Fruit fly (Drosophila melanogaster) whole organism, embryonic: ENCODE data around the gene RpS28b.

ENCODE experiments used
- Bteb2 ChIP-seq: fragments of 200-800 bp; sonication (Bioruptor generic); optimal IDR thresholded peaks from 2 replicates; lab custom pipeline; 2016; ENCODE audit warnings: missing biosample characterization, missing genetic modification characterization
- CG14710 ChIP-seq: fragments of 200-800 bp; sonication (Bioruptor generic); optimal IDR thresholded peaks from 3 replicates; lab custom pipeline; 2019; ENCODE audit warnings: missing biosample characterization, mild to moderate bottlenecking, missing genetic modification characterization, moderate library complexity
- CG3726 ChIP-seq: fragments of 200-800 bp; sonication (Bioruptor generic); IDR thresholded peaks from 3 replicates; pipeline ENCODE4, ENCODE4 v1.3.6; 2022; ENCODE audit warnings: missing biosample characterization, missing genetic modification characterization
- MBD-R2 ChIP-seq: fragments of 200-800 bp; sonication (Bioruptor generic); IDR thresholded peaks from 2 replicates; pipeline ENCODE4 v1.3.6; 2022; ENCODE audit warnings: missing biosample characterization, missing genetic modification characterization
- dmrt11E ChIP-seq: fragments of 200-800 bp; sonication (Bioruptor generic); optimal IDR thresholded peaks from 3 replicates; lab custom pipeline; 2018; ENCODE audit warnings: missing biosample characterization, mild to moderate bottlenecking, missing genetic modification characterization, moderate library complexity
- lola ChIP-seq, 3 experiments: fragments of >200 bp in 2 of 3; fragments of 200-800 bp in 1 of 3; sonication (Bioruptor generic) in 1 of 3; optimal IDR thresholded peaks; 2 replicates each; lab custom pipeline; 2017 to 2019; ENCODE audit warnings: missing biosample characterization in 3 of 3, missing genetic modification characterization in 3 of 3, mild to moderate bottlenecking in 1 of 3, moderate library complexity in 1 of 3
- tx ChIP-seq: fragments of 200-800 bp; sonication (Bioruptor generic); optimal IDR thresholded peaks from 2 replicates; lab custom pipeline; 2016; ENCODE audit warnings: missing biosample characterization, missing genetic modification characterization

dm6 chrX:9579918-9580521, 25.6 kb downstream of the RpS28b start, which contains the start of gene LPCAT:
- peak in 2 of 3 experiments; percentile 27 to 36 for TF ChIP-seq lola (GFP tag; optimal IDR thresholded peaks at IDR 0.05; lab: Kevin White, UChicago)
- peak; percentile 59 for TF ChIP-seq tx
- TF ChIP-seq CG3726 (GFP tag; lab: Robert Waterston, UW), result peak; percentile 82; the same call in 2 of the 3 replicates
- TF ChIP-seq MBD-R2 (GFP tag; lab: Robert Waterston, UW), result peak; percentile 59
- peak; percentile 85 for TF ChIP-seq CG14710
- TF ChIP-seq dmrt11E (tag; lab: Kevin White, UChicago), result peak; percentile 44
- TF ChIP-seq Bteb2, result peak; percentile 81
